Worm (Caenorhabditis elegans): ENCODE measurements around the gene kmo-1.
A peak's percentile ranks its signal among the peaks of the same experiment; 100 is the strongest.

Gene kmo-1

DNA sequence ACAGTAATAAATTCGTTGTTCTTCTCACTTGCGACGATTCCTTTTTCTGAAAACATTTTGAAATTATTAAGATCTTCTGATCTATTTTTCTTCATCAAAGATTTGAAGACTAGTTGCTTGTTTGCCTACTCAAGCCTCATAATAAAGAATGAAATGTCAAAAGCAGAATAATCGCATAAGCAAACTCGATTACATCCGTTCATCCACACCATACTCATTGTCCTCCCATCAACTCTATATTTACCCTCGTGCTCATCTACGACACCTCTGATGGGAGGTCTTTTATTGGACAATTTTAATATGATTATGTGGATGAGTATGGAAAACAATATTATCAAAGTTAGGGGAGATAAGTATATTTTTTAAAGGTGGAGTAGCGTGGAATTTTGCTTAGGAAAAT is 36.5 kb downstream of the kmo-1 start:
- TF ChIP-seq ztf-4 (tag; optimal IDR thresholded peaks at IDR 0.05) (no peak), unc-62 (GFP tag; optimal IDR thresholded peaks at IDR 0.05) (no peak), alr-1 (tag; optimal IDR thresholded peaks at IDR 0.05) (no peak), R02D3.7 (tag; optimal IDR thresholded peaks at IDR 0.05) (no peak), C34F6.9 (tag; optimal IDR thresholded peaks at IDR 0.05) (no peak), blmp-1 (tag; optimal IDR thresholded peaks at IDR 0.05; ENCODE audit: insufficient read depth) (no peak), mdl-1 (tag; optimal IDR thresholded peaks at IDR 0.05) (no peak), nhr-129 (tag; optimal IDR thresholded peaks at IDR 0.05) (no peak), Y55F3AM.14 (GFP tag; optimal IDR thresholded peaks at IDR 0.05) (no peak), dmd-4 (tag; optimal IDR thresholded peaks at IDR 0.05) (no peak), aly-2 (tag; optimal IDR thresholded peaks at IDR 0.05) (no peak), nhr-10 (tag; optimal IDR thresholded peaks at IDR 0.05) (no peak), nhr-6 (tag; optimal IDR thresholded peaks at IDR 0.05) (no peak), elt-3 (tag; optimal IDR thresholded peaks at IDR 0.05) (no peak)

DNA sequence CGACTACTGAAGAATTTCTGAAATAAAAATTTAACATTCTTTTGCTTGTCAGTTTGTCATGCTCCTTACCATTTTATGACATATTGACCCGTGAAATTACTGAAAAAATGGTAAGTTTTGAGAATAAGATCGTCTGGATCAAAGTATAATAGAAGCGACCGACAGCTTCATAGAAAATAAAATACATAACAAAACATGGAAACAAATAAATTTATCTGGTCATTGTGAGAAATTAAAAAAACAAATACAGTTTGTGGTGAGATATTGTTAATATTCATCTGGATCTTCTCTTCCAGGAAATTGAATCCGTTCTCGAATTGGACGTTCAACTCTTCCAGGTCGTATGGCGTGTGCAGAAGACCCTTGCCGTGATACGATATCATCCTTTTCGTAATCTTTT is 38.3 kb downstream of the kmo-1 start, which contains the start of gene pkc-1:
Gene pkc-1 (minus strand): TSS at position 101 of the 400 bp plus-strand sequence.
- no peak for TF ChIP-seq egl-27 (tag; optimal IDR thresholded peaks at IDR 0.05)
- no peak for TF ChIP-seq skn-1 (tag; optimal IDR thresholded peaks at IDR 0.05)
- no peak for TF ChIP-seq ztf-11 (tag; optimal IDR thresholded peaks at IDR 0.05)
- no peak for TF ChIP-seq nhr-21 (tag; optimal IDR thresholded peaks at IDR 0.05)
- no peak for TF ChIP-seq peb-1 (tag; optimal IDR thresholded peaks at IDR 0.05)
- no peak for TF ChIP-seq R02D3.7 (tag; optimal IDR thresholded peaks at IDR 0.05)
- TF ChIP-seq unc-62 (GFP tag; optimal IDR thresholded peaks at IDR 0.05), result no peak
- no peak for TF ChIP-seq nhr-11 (tag; optimal IDR thresholded peaks at IDR 0.05)
- TF ChIP-seq sma-3 (GFP tag; optimal IDR thresholded peaks at IDR 0.05), result no peak
- no peak for TF ChIP-seq nhr-10 (tag; optimal IDR thresholded peaks at IDR 0.05)
- no peak for TF ChIP-seq fos-1 (tag; optimal IDR thresholded peaks at IDR 0.05)
- no peak for TF ChIP-seq lsy-2 (tag; optimal IDR thresholded peaks at IDR 0.05)
- TF ChIP-seq nhr-237 (tag; optimal IDR thresholded peaks at IDR 0.05), result no peak
- no peak for TF ChIP-seq unc-55 (GFP tag; optimal IDR thresholded peaks at IDR 0.05)

DNA sequence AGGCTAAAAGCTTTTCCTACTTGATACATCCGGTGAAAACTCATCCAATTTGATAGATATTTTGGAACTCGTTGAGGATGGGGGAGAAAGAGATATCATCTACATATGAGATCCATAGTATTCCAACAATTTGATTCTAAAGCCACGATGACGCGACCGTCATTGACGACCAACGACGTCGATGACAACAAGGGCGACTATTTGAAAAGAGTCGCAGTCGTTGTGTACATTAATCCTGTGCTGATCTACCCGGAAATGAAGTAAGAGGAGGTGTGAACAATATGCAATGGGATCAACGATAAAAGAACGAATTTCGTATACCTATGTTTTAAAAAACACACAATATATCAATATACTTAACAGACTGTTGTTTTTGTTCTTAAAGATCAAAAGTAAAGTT is 42.2 kb downstream of the kmo-1 start:
- TF ChIP-seq lsy-2 (tag; optimal IDR thresholded peaks at IDR 0.05), result no peak
- no peak for TF ChIP-seq elt-1 (tag; optimal IDR thresholded peaks at IDR 0.05)
- no peak for TF ChIP-seq nhr-129 (tag; optimal IDR thresholded peaks at IDR 0.05)
- no peak for TF ChIP-seq lin-39 (tag; optimal IDR thresholded peaks at IDR 0.05)
- no peak for TF ChIP-seq R02D3.7 (tag; optimal IDR thresholded peaks at IDR 0.05)

DNA sequence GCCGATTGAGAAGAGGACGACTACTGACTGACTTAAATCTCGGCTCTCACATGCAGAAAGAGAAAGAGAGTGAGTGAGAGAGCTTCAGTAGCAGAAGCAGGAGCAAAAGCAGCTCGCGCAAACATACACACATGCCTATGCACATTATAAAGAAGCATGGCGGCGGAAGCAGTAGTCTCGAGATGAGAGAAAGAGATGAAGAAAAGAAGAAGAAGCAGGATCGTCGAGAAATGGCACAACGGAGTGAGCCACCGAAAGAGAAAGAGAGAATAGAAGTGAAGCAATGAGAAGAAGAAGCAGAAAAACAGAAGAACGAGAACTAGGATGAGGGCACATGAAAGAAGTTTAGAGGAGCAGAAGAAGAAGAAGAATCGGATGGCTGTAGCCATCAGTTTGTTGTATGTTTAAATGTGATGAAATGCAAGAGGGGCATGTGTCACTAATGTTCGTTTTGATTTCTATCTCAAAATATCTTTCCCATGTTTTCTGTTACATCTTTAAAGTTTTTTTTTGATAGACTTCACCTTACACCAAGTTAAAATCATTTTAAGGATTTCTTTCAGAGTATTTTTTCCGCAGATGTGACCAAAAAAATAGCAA is 43.3 kb downstream of the kmo-1 start:
- TF ChIP-seq C34F6.9 (tag; optimal IDR thresholded peaks at IDR 0.05) (peak; percentile 76), crh-2 (tag; optimal IDR thresholded peaks at IDR 0.05) (peak; percentile 41), mab-5 (tag; optimal IDR thresholded peaks at IDR 0.05) (peak; percentile 7), nhr-10 (tag; optimal IDR thresholded peaks at IDR 0.05) (no peak), nhr-129 (tag; optimal IDR thresholded peaks at IDR 0.05) (peak; percentile 75), sma-3 (GFP tag; optimal IDR thresholded peaks at IDR 0.05) (no peak), unc-55 (GFP tag; optimal IDR thresholded peaks at IDR 0.05) (peak; percentile 56), sem-4 (tag; optimal IDR thresholded peaks at IDR 0.05) (no peak), sma-9 (GFP tag; optimal IDR thresholded peaks at IDR 0.05) (peak; percentile 29), sma-9 (tag; optimal IDR thresholded peaks at IDR 0.05) (no peak), elt-3 (tag; optimal IDR thresholded peaks at IDR 0.05) (no peak), ceh-16 (tag; optimal IDR thresholded peaks at IDR 0.05) (no peak), elt-1 (tag; optimal IDR thresholded peaks at IDR 0.05) (no peak), mbf-1 (tag; optimal IDR thresholded peaks at IDR 0.05) (no peak), lsy-2 (tag; optimal IDR thresholded peaks at IDR 0.05) (peak in 1 of 2 experiments; percentile 56), mdl-1 (tag; optimal IDR thresholded peaks at IDR 0.05) (peak; percentile 61 to 77), zag-1 (tag; optimal IDR thresholded peaks at IDR 0.05) (peak; percentile 82), lin-11 (tag; optimal IDR thresholded peaks at IDR 0.05) (peak; percentile 56), ztf-4 (tag; optimal IDR thresholded peaks at IDR 0.05) (no peak), snpc-4 (tag; optimal IDR thresholded peaks at IDR 0.05) (peak; percentile 15), ztf-11 (tag; optimal IDR thresholded peaks at IDR 0.05) (no peak), nhr-11 (tag; optimal IDR thresholded peaks at IDR 0.05) (no peak), ama-1 (optimal IDR thresholded peaks at IDR 0.05) (no peak), fos-1 (tag; optimal IDR thresholded peaks at IDR 0.05) (no peak), unc-39 (tag; optimal IDR thresholded peaks at IDR 0.05) (no peak), F13H6.1 (tag; optimal IDR thresholded peaks at IDR 0.05) (peak; percentile 48)
